Fruit fly (Drosophila melanogaster): ENCODE data around the gene RhoL.

Gene RhoL

dm6 chr3R:9534125-9534496 lies 31.7 kb upstream of the RhoL start (continued):
- TF ChIP-seq Ravus (GFP tag; IDR thresholded peaks at IDR 0.05): peak; percentile 56
- peak; percentile 82 for TF ChIP-seq dimm (GFP tag; IDR thresholded peaks at IDR 0.05)
- TF ChIP-seq inv (GFP tag; IDR thresholded peaks at IDR 0.05; ENCODE audit: partially characterized antibody): no peak
- peak; percentile 68 for TF ChIP-seq cwo (GFP tag; optimal IDR thresholded peaks at IDR 0.05)
- peak; percentile 85 for TF ChIP-seq Rx (GFP tag; IDR thresholded peaks at IDR 0.05)
- no peak for TF ChIP-seq bigmax (GFP tag; optimal IDR thresholded peaks at IDR 0.05)
- TF ChIP-seq NC2α (GFP tag; optimal IDR thresholded peaks at IDR 0.05): peak; percentile 86
- TF ChIP-seq CG11247 (GFP tag; IDR thresholded peaks at IDR 0.05): peak; percentile 81
- TF ChIP-seq CG42726 (GFP tag; IDR thresholded peaks at IDR 0.05; ENCODE audit: partially characterized antibody): no peak
- peak; percentile 91 for TF ChIP-seq ewg (GFP tag; optimal IDR thresholded peaks at IDR 0.05)
- TF ChIP-seq CG1529 (GFP tag; optimal IDR thresholded peaks at IDR 0.05): peak; percentile 95
- TF ChIP-seq CG2199 (GFP tag; IDR thresholded peaks at IDR 0.05): peak; percentile 83; the same call in 2 of the 3 replicates
- peak; percentile 37; the same call in 1 of the 2 replicates for TF ChIP-seq Poxn (GFP tag; IDR thresholded peaks at IDR 0.05)
- peak; percentile 82 for TF ChIP-seq danr (GFP tag; IDR thresholded peaks at IDR 0.05)
- TF ChIP-seq HHEX (GFP tag; optimal IDR thresholded peaks at IDR 0.05): peak; percentile 87
- TF ChIP-seq CG7745 (tag; optimal IDR thresholded peaks at IDR 0.05): no peak
- peak; percentile 90 for TF ChIP-seq CG8944 (GFP tag; optimal IDR thresholded peaks at IDR 0.05)
- peak; percentile 96 for TF ChIP-seq CG8388 (GFP tag; optimal IDR thresholded peaks at IDR 0.05)
- no peak for TF ChIP-seq h (optimal IDR thresholded peaks at IDR 0.05)
- peak; percentile 32 for TF ChIP-seq B-H2 (GFP tag; optimal IDR thresholded peaks at IDR 0.05)
- TF ChIP-seq sc (optimal IDR thresholded peaks at IDR 0.05): no peak
- peak; percentile 92 for TF ChIP-seq sc (GFP tag; optimal IDR thresholded peaks at IDR 0.05)
- TF ChIP-seq z (GFP tag; IDR thresholded peaks at IDR 0.05): 0 out of 3 replicates have a peak, but pooled peaks have one; percentile 19
- TF ChIP-seq CG3281 (GFP tag; optimal IDR thresholded peaks at IDR 0.05): peak; percentile 87
- peak; percentile 71 for TF ChIP-seq Hand (GFP tag; optimal IDR thresholded peaks at IDR 0.05)
- no peak for TF ChIP-seq ftz-f1 (GFP tag; optimal IDR thresholded peaks at IDR 0.05)
- TF ChIP-seq Mes4 (GFP tag; optimal IDR thresholded peaks at IDR 0.05): peak; percentile 91
- TF ChIP-seq D19B (GFP tag; optimal IDR thresholded peaks at IDR 0.05): peak; percentile 68
- peak; percentile 95 for TF ChIP-seq Xbp1 (GFP tag; optimal IDR thresholded peaks at IDR 0.05)
- peak; percentile 92 for TF ChIP-seq CG1792 (GFP tag; optimal IDR thresholded peaks at IDR 0.05)
- TF ChIP-seq CG4282 (GFP tag; optimal IDR thresholded peaks at IDR 0.05): peak; percentile 51
- peak; percentile 82 for TF ChIP-seq zen (tag; optimal IDR thresholded peaks at IDR 0.05)
- peak; percentile 95 for TF ChIP-seq CG15269 (tag; optimal IDR thresholded peaks at IDR 0.05)
- TF ChIP-seq CG12155 (GFP tag; optimal IDR thresholded peaks at IDR 0.05): peak; percentile 89
- TF ChIP-seq CG33213 (GFP tag; optimal IDR thresholded peaks at IDR 0.05): peak; percentile 75
- no peak; the same call in 1 of the 2 replicates for TF ChIP-seq Dip2 (GFP tag; IDR thresholded peaks at IDR 0.05)
- peak; percentile 83 for TF ChIP-seq CG10147 (GFP tag; optimal IDR thresholded peaks at IDR 0.05)
- TF ChIP-seq ssp (GFP tag; IDR thresholded peaks at IDR 0.05): peak; percentile 82
- no peak for TF ChIP-seq kni (GFP tag; optimal IDR thresholded peaks at IDR 0.05)
- TF ChIP-seq pan (optimal IDR thresholded peaks at IDR 0.05): no peak
- peak in 1 of 2 experiments; percentile 93 for TF ChIP-seq pan (GFP tag; optimal IDR thresholded peaks at IDR 0.05 in 1 of 2, IDR thresholded peaks at IDR 0.05 in 1 of 2)
- no peak for TF ChIP-seq grn (GFP tag; optimal IDR thresholded peaks at IDR 0.05)
- no peak for TF ChIP-seq insv (GFP tag; optimal IDR thresholded peaks at IDR 0.05)
- TF ChIP-seq lmd (GFP tag; IDR thresholded peaks at IDR 0.05): peak; percentile 87
- peak; percentile 90 for TF ChIP-seq H15 (GFP tag; IDR thresholded peaks at IDR 0.05)
- TF ChIP-seq Oaz (GFP tag; IDR thresholded peaks at IDR 0.05): peak; percentile 73
- peak; percentile 54 for TF ChIP-seq CG15696 (tag; optimal IDR thresholded peaks at IDR 0.05)
- peak; percentile 65 for TF ChIP-seq CTCF (GFP tag; optimal IDR thresholded peaks at IDR 0.05)
